Worm (Caenorhabditis elegans): ENCODE measurements around the gene rpn-3.

The rpn-3 gene

DNA sequence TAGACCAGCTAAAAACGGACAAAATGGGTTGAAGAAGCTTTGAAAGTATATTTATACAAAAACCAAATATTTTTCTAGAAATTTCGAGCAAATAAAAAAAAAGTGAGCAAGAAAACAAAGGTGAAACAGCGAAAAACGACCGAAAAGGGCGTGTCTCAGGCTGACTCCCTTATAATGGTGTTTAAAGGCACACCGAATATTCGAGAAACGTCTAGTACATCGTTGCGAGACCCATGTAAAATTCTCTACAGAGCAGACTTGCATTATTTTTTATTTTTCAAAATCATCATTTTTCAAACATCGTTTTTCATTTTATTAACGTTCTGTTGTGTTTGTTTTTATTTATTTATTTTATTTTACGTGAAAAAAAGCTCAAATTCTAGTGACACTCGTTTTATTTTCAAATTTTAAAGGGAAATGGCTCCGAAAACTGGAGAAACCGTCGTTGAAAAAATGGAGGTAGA lies at the start of gene rpn-3:
Gene rpn-3, plus strand, starts transcription at position 414 of the 464 bp plus-strand sequence.
- TF ChIP-seq lin-15B (tag; optimal IDR thresholded peaks at IDR 0.05) (peak; percentile 96), elt-2 (tag; optimal IDR thresholded peaks at IDR 0.05) (peak; percentile 75), fkh-4 (tag; optimal IDR thresholded peaks at IDR 0.05; ENCODE audit: borderline replicate concordance) (peak; percentile 64), mab-9 (GFP tag; IDR thresholded peaks at IDR 0.05) (peak; percentile 96), egl-13 (tag; optimal IDR thresholded peaks at IDR 0.05) (peak; percentile 95), unc-62 (GFP tag; optimal IDR thresholded peaks at IDR 0.05) (no peak), nhr-20 (tag; optimal IDR thresholded peaks at IDR 0.05) (peak; percentile 98), unc-30 (tag; optimal IDR thresholded peaks at IDR 0.05) (no peak), ceh-82 (tag; optimal IDR thresholded peaks at IDR 0.05) (peak; percentile 97 to 99 (median 98)), nhr-85 (tag) (peak; percentile 96), C16A3.4 (tag; optimal IDR thresholded peaks at IDR 0.05) (peak; percentile 99), unc-86 (tag; optimal IDR thresholded peaks at IDR 0.05) (peak; percentile 95), mef-2 (tag; optimal IDR thresholded peaks at IDR 0.05) (peak; percentile 69), tlp-1 (tag; optimal IDR thresholded peaks at IDR 0.05) (no peak), grh-1 (GFP tag; IDR thresholded peaks at IDR 0.05) (peak; percentile 91), nhr-84 (tag; optimal IDR thresholded peaks at IDR 0.05) (no peak), zip-4 (GFP tag; optimal IDR thresholded peaks at IDR 0.05) (peak; percentile 89), C04F5.9 (tag; optimal IDR thresholded peaks at IDR 0.05) (peak; percentile 90), nhr-237 (tag; optimal IDR thresholded peaks at IDR 0.05) (peak; percentile 97), snu-23 (GFP tag; optimal IDR thresholded peaks at IDR 0.05) (peak; percentile 99), nhr-47 (tag; optimal IDR thresholded peaks at IDR 0.05) (peak; percentile 98), zag-1 (tag; optimal IDR thresholded peaks at IDR 0.05) (peak; percentile 63), nhr-77 (tag; optimal IDR thresholded peaks at IDR 0.05) (peak; percentile 95), F16B12.6 (tag; optimal IDR thresholded peaks at IDR 0.05) (peak; percentile 23), egl-27 (tag; optimal IDR thresholded peaks at IDR 0.05) (peak in 1 of 2 experiments; percentile 30), fkh-10 (GFP tag; optimal IDR thresholded peaks at IDR 0.05) (peak; percentile 89), sox-4 (tag; optimal IDR thresholded peaks at IDR 0.05) (peak; percentile 78), tbx-2 (tag; optimal IDR thresholded peaks at IDR 0.05) (peak; percentile 96), unc-130 (tag; optimal IDR thresholded peaks at IDR 0.05) (peak; percentile 98), aha-1 (tag; optimal IDR thresholded peaks at IDR 0.05) (peak; percentile 71), Y116A8C.19 (tag; optimal IDR thresholded peaks at IDR 0.05; ENCODE audit: borderline replicate concordance) (no peak), nhr-19 (GFP tag; conservative IDR thresholded peaks at IDR 0.05) (peak; percentile 97), nhr-90 (tag; optimal IDR thresholded peaks at IDR 0.05; ENCODE audit: poor library complexity) (peak; percentile 94), irx-1 (tag; optimal IDR thresholded peaks at IDR 0.05) (peak; percentile 92), sup-37 (GFP tag; optimal IDR thresholded peaks at IDR 0.05) (peak; percentile 83), ces-1 (GFP tag; optimal IDR thresholded peaks at IDR 0.05) (no peak), hlh-17 (GFP tag; optimal IDR thresholded peaks at IDR 0.05; ENCODE audit: borderline replicate concordance) (no peak), unc-98 (GFP tag; IDR thresholded peaks at IDR 0.05) (peak; percentile 65; the same call in 1 of the 2 replicates), fos-1 (tag; optimal IDR thresholded peaks at IDR 0.05) (peak; percentile 96), lin-39 (tag; optimal IDR thresholded peaks at IDR 0.05) (peak; percentile 95), blmp-1 (tag; optimal IDR thresholded peaks at IDR 0.05) (peak; percentile 85), isw-1 (GFP tag; IDR thresholded peaks at IDR 0.05) (peak; percentile 98), efl-1 (optimal IDR thresholded peaks at IDR 0.05) (peak; percentile 93 to 95), efl-1 (GFP tag; optimal IDR thresholded peaks at IDR 0.05 in 1 of 2) (peak; percentile 87 to 98), lsy-2 (tag; optimal IDR thresholded peaks at IDR 0.05) (peak; percentile 97), aly-2 (tag; optimal IDR thresholded peaks at IDR 0.05) (peak; percentile 99), ceh-63 (GFP tag; optimal IDR thresholded peaks at IDR 0.05) (no peak), efl-3 (GFP tag; optimal IDR thresholded peaks at IDR 0.05) (peak; percentile 69), xbp-1 (tag; optimal IDR thresholded peaks at IDR 0.05) (peak; percentile 96), C34B4.2 (tag; optimal IDR thresholded peaks at IDR 0.05) (no peak), ceh-8 (GFP tag; optimal IDR thresholded peaks at IDR 0.05) (peak; percentile 85), ama-1 (optimal IDR thresholded peaks at IDR 0.05) (peak; percentile 77), ztf-11 (tag; optimal IDR thresholded peaks at IDR 0.05) (peak in 1 of 2 experiments; percentile 90), jun-1 (tag; optimal IDR thresholded peaks at IDR 0.05) (peak; percentile 93)

All from whole organism, L1 larva.